Worm (Caenorhabditis elegans) whole organism, L1 larva: ENCODE measurements around the gene T04F8.8.

Experiments used
- C34B4.2 ChIP-seq: sonication (generic microtip); optimal IDR thresholded peaks from 2 replicates; lab custom pipeline; 2017; ENCODE audit warnings: mild to moderate bottlenecking, missing genetic modification characterization, missing compliant biosample characterization
- alr-1 ChIP-seq: fragments of 200-800 bp; sonication (Bioruptor generic); optimal IDR thresholded peaks from 2 replicates; lab custom pipeline; 2018; ENCODE audit warnings: borderline replicate concordance, mild to moderate bottlenecking, missing genetic modification characterization, missing compliant biosample characterization
- aly-2 ChIP-seq: fragments of 150-350 bp; optimal IDR thresholded peaks from 2 replicates; lab custom pipeline; 2014; ENCODE audit warnings: missing biosample characterization, missing genetic modification characterization
- ama-1 ChIP-seq: fragments of 150-350 bp; optimal IDR thresholded peaks from 2 replicates; lab custom pipeline; 2014
- ceh-88 ChIP-seq: fragments of 200-800 bp; sonication (Bioruptor generic); IDR thresholded peaks from 2 replicates; pipeline ENCODE4 v1.3.6; 2022; ENCODE audit warnings: missing genetic modification characterization, missing compliant biosample characterization
- ceh-90 ChIP-seq: sonication (generic microtip); optimal IDR thresholded peaks from 2 replicates; lab custom pipeline; 2016; ENCODE audit warnings: missing genetic modification characterization, missing compliant biosample characterization
- dpl-1 ChIP-seq, 3 experiments: fragments of 150-350 bp in 2 of 3; sonication (generic microtip) in 1 of 3; optimal IDR thresholded peaks; 2 replicates each; lab custom pipeline; 2014 to 2017; ENCODE audit warnings: missing biosample characterization in 3 of 3, missing genetic modification characterization in 3 of 3, missing genetic modification reagents in 3 of 3
- dsc-1 ChIP-seq: sonication (generic microtip); optimal IDR thresholded peaks from 2 replicates; lab custom pipeline; 2016; ENCODE audit warnings: mild to moderate bottlenecking, missing genetic modification characterization, missing compliant biosample characterization
- efl-1 ChIP-seq, 4 experiments: fragments of 150-350 bp; optimal IDR thresholded peaks in 3 of 4; peaks in 1 of 4; 1 replicate in 1 of 4; 2 replicates in 3 of 4; lab custom pipeline; 2014; ENCODE audit warnings: missing biosample characterization in 2 of 4, missing genetic modification characterization in 2 of 4, missing genetic modification reagents in 2 of 4
- egl-13 ChIP-seq: sonication (generic microtip); optimal IDR thresholded peaks from 2 replicates; lab custom pipeline; 2016; ENCODE audit warnings: missing genotype, missing genetic modification reagents, missing genetic modification characterization, missing compliant biosample characterization
- fkh-10 ChIP-seq: sonication (generic microtip); optimal IDR thresholded peaks from 2 replicates; lab custom pipeline; 2017; ENCODE audit warnings: missing biosample characterization, missing genetic modification reagents, missing genetic modification characterization
- fos-1 ChIP-seq: fragments of 150-350 bp; optimal IDR thresholded peaks from 2 replicates; lab custom pipeline; 2014; ENCODE audit warnings: missing biosample characterization, missing genetic modification characterization
- irx-1 ChIP-seq: sonication (generic microtip); optimal IDR thresholded peaks from 2 replicates; lab custom pipeline; 2016; ENCODE audit warnings: missing genetic modification characterization, missing compliant biosample characterization
- lin-14 ChIP-seq: fragments of 200-800 bp; sonication (Bioruptor generic); optimal IDR thresholded peaks from 2 replicates; lab custom pipeline; 2018; ENCODE audit warnings: mild to moderate bottlenecking, missing genetic modification characterization, moderate library complexity, missing compliant biosample characterization
- lin-35 ChIP-seq, 2 experiments: fragments of 150-350 bp; optimal IDR thresholded peaks; 2 replicates each; lab custom pipeline; 2014; ENCODE audit warnings: missing biosample characterization in 2 of 2, missing genetic modification characterization in 2 of 2, missing genetic modification reagents in 2 of 2
- lin-39 ChIP-seq: fragments of 150-350 bp; optimal IDR thresholded peaks from 2 replicates; lab custom pipeline; 2014; ENCODE audit warnings: missing biosample characterization, missing genetic modification reagents, missing genetic modification characterization
- mab-9 ChIP-seq: fragments of 200-800 bp; sonication (Bioruptor generic); IDR thresholded peaks from 2 replicates; pipeline ENCODE4 v1.3.6; 2022; ENCODE audit warnings: missing genetic modification reagents, missing genetic modification characterization, missing compliant biosample characterization
- mdl-1 ChIP-seq, 2 experiments: fragments of 150-350 bp; optimal IDR thresholded peaks; 2 replicates each; lab custom pipeline; 2014 to 2017; ENCODE audit warnings: missing biosample characterization in 2 of 2, missing genetic modification characterization in 2 of 2, inconsistent platforms in 1 of 2
- mef-2 ChIP-seq: fragments of 150-350 bp; optimal IDR thresholded peaks from 2 replicates; lab custom pipeline; 2014; ENCODE audit warnings: missing biosample characterization, missing genetic modification characterization
- nhr-12 ChIP-seq: sonication (generic microtip); optimal IDR thresholded peaks from 2 replicates; lab custom pipeline; 2017; ENCODE audit warnings: missing biosample characterization, missing genetic modification characterization
- nhr-19 ChIP-seq: fragments of 200-800 bp; sonication (Bioruptor generic); conservative IDR thresholded peaks from 2 replicates; pipeline ENCODE4 v1.3.6; 2022; ENCODE audit warnings: missing genetic modification characterization, missing compliant biosample characterization
- nhr-20 ChIP-seq: sonication (generic microtip); optimal IDR thresholded peaks from 2 replicates; lab custom pipeline; 2016; ENCODE audit warnings: mild to moderate bottlenecking, missing genetic modification characterization, missing compliant biosample characterization
- nhr-237 ChIP-seq: fragments of 150-350 bp; optimal IDR thresholded peaks from 2 replicates; lab custom pipeline; 2014; ENCODE audit warnings: missing biosample characterization, missing genetic modification characterization
- nhr-76 ChIP-seq: sonication (generic microtip); optimal IDR thresholded peaks from 2 replicates; lab custom pipeline; 2017; ENCODE audit warnings: missing biosample characterization, missing genetic modification characterization
- nhr-77 ChIP-seq: fragments of 150-350 bp; optimal IDR thresholded peaks from 2 replicates; lab custom pipeline; 2014; ENCODE audit warnings: missing biosample characterization, missing genetic modification characterization
- pax-3 ChIP-seq: fragments of 200-800 bp; sonication (Bioruptor generic); optimal IDR thresholded peaks from 2 replicates; lab custom pipeline; 2018; ENCODE audit warnings: mild to moderate bottlenecking, missing genetic modification characterization, moderate library complexity, missing compliant biosample characterization
- snpc-4 ChIP-seq: fragments of 150-350 bp; optimal IDR thresholded peaks from 2 replicates; lab custom pipeline; 2014; ENCODE audit warnings: missing biosample characterization, missing genetic modification characterization
- snu-23 ChIP-seq: sonication (generic microtip); optimal IDR thresholded peaks from 2 replicates; lab custom pipeline; 2016; ENCODE audit warnings: missing genetic modification characterization, missing compliant biosample characterization
- sox-4 ChIP-seq: sonication (generic microtip); optimal IDR thresholded peaks from 2 replicates; lab custom pipeline; 2016; ENCODE audit warnings: missing genetic modification characterization, missing compliant biosample characterization
- sptf-1 ChIP-seq: fragments of 150-350 bp; optimal IDR thresholded peaks from 2 replicates; lab custom pipeline; 2014; ENCODE audit warnings: missing biosample characterization, missing genetic modification characterization
- sup-37 ChIP-seq: fragments of 200-800 bp; sonication (Bioruptor generic); optimal IDR thresholded peaks from 2 replicates; lab custom pipeline; 2018; ENCODE audit warnings: mild to moderate bottlenecking, missing genetic modification characterization, missing compliant biosample characterization
- swsn-7 ChIP-seq: sonication (generic microtip); optimal IDR thresholded peaks from 2 replicates; lab custom pipeline; 2016; ENCODE audit warnings: missing genetic modification characterization, missing compliant biosample characterization
- tbx-2 ChIP-seq: sonication (generic microtip); optimal IDR thresholded peaks from 2 replicates; lab custom pipeline; 2016; ENCODE audit warnings: missing genetic modification characterization, missing compliant biosample characterization
- tlp-1 ChIP-seq: fragments of 150-350 bp; optimal IDR thresholded peaks from 2 replicates; lab custom pipeline; 2014; ENCODE audit warnings: missing biosample characterization, missing genetic modification characterization
- unc-130 ChIP-seq: fragments of 150-350 bp; optimal IDR thresholded peaks from 2 replicates; lab custom pipeline; 2017; ENCODE audit warnings: missing biosample characterization, missing genetic modification characterization, inconsistent platforms
- unc-86 ChIP-seq: sonication (generic microtip); optimal IDR thresholded peaks from 2 replicates; lab custom pipeline; 2016; ENCODE audit warnings: missing genetic modification characterization, missing compliant biosample characterization
- vab-15 ChIP-seq: sonication (generic microtip); optimal IDR thresholded peaks from 2 replicates; lab custom pipeline; 2017; ENCODE audit warnings: missing genotype, mild to moderate bottlenecking, missing genetic modification characterization, missing compliant biosample characterization
- xbp-1 ChIP-seq: sonication (generic microtip); optimal IDR thresholded peaks from 2 replicates; lab custom pipeline; 2016; ENCODE audit warnings: missing genetic modification characterization, missing compliant biosample characterization
- zag-1 ChIP-seq: fragments of 150-350 bp; optimal IDR thresholded peaks from 2 replicates; lab custom pipeline; 2014; ENCODE audit warnings: missing biosample characterization, missing genetic modification characterization
- zip-4 ChIP-seq: fragments of 200-800 bp; sonication (Bioruptor generic); optimal IDR thresholded peaks from 2 replicates; lab custom pipeline; 2018; ENCODE audit warnings: mild to moderate bottlenecking, missing genetic modification characterization, moderate library complexity, missing compliant biosample characterization
- ztf-11 ChIP-seq, 2 experiments: sonication (generic microtip); optimal IDR thresholded peaks; 2 replicates each; lab custom pipeline; 2016 to 2017; ENCODE audit warnings: missing genetic modification characterization in 2 of 2, missing biosample characterization in 1 of 2, missing compliant biosample characterization in 1 of 2

Gene T04F8.8

DNA sequence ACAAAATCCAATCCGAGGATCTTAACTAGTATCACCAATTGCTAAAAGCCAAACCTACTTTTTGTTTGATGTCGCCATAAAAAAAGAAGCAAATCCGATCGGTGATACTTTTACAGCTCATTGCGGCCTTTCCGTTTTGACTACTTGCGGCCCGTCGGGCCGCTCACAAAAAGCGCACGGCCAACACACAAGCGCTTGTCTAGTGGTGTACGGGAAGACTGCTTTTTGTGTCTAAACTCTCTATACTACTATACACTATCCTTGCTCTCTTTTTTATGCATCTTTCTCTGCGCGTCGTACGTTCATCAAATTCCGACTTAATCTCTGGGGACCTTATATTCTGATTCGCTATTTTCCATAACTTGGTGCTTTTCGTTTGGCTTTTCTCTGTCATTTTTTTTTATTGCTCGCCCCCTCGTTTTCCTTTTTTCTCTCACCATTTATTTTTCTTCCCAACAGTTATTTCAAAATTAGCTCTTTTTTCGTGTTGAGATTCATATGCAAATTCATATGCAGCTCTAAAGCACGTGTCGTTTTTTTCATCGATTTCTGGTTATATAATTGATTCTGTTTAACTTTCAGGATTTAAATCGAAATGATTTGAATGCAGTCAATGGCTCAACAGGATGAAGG lies 19.4 kb downstream of the T04F8.8 start, which contains the start of gene noca-2 (continued):
- TF ChIP-seq pax-3 (tag; lab: Kevin White, UChicago) = no peak
- TF ChIP-seq mef-2 (tag; lab: Kevin White, UChicago) = no peak
- TF ChIP-seq mdl-1 (tag; optimal IDR thresholded peaks at IDR 0.05; lab: Kevin White, UChicago) = no peak
- no peak for TF ChIP-seq fkh-10 (GFP tag; lab: Kevin White, UChicago)
- TF ChIP-seq swsn-7 = peak; percentile 26
- TF ChIP-seq aly-2 (tag; lab: Kevin White, UChicago) = no peak
- TF ChIP-seq nhr-20 (tag; lab: Kevin White, UChicago) = peak; percentile 13
- peak; percentile 11 for TF ChIP-seq unc-86 (tag; lab: Kevin White, UChicago)
- 0 out of 2 replicates have a peak, but pooled peaks have one; percentile 35 for TF ChIP-seq mab-9 (GFP tag; lab: Robert Waterston, UW)
- TF ChIP-seq, all 84 proteins: peak for 18

DNA sequence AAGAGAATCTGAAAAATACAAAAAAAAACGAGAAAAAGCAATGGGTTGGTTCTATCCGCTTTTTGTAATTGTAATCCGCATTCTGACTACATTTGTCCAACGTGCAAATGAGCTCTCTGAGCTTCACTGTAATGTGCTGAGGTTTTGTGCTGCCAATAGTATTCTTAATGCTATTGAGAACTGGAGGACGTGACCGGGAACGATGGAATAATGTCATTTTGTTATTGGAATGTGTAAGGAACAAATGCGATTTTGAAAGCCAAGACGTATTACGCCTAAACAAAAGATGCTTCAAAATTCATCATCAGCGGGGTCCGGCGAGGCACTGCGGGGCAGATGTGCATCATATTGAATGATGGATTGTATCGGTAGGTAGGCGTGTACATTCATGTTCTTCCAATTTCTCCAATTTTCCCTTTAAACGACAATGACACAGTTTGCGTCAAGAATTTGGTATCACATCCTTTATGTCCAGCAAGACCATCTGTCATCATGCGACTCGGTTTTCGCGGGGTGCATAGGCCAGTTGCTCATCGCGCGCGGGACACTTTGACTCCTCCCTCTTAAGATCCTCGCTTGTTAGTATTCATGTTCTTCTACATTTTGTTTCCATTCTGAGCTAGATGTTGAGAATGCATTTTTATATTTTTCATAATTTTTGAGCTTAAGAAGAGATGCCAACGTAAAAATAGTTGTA lies 25.9 kb downstream of the T04F8.8 start:
- TF ChIP-seq unc-130 = no peak
- TF ChIP-seq fkh-10 (GFP tag; lab: Kevin White, UChicago) = no peak
- TF ChIP-seq snpc-4 (tag; lab: Kevin White, UChicago) = no peak
- no peak for TF ChIP-seq pax-3 (tag; lab: Kevin White, UChicago)
- no peak for TF ChIP-seq mab-9 (GFP tag; lab: Robert Waterston, UW)
- TF ChIP-seq alr-1 (tag; lab: Kevin White, UChicago) = no peak
- TF ChIP-seq swsn-7 = no peak
- TF ChIP-seq ama-1 = no peak
- peak in 1 of 2 experiments; percentile 37 for TF ChIP-seq ztf-11 (tag; optimal IDR thresholded peaks at IDR 0.05; lab: Kevin White, UChicago)
- no peak for TF ChIP-seq fos-1
- TF ChIP-seq tbx-2 = peak; percentile 3
- no peak for TF ChIP-seq lin-35 (GFP tag; optimal IDR thresholded peaks at IDR 0.05; lab: Kevin White, UChicago)
- TF ChIP-seq nhr-19 (GFP tag; lab: Robert Waterston, UW) = no peak
- no peak for TF ChIP-seq C34B4.2

DNA sequence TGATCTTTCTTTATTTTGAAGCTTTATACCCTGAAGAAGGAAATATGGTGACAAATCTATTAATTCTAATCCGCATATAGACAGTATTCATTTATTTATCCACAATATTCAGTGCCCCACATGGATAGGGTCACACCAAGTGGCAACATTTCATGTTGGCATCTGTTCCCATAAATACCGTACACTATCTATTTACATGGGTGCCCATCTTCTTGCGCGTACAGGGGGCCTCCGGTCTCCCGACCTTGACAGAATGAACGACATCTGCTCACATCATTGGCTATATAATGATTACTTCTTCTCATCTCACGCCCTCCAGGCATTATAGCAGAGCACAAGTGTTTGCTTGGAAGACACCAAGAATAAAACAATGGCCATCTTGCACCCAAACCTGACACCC lies 28.3 kb downstream of the T04F8.8 start:
- TF ChIP-seq nhr-237 (tag; lab: Kevin White, UChicago) = no peak
- no peak for TF ChIP-seq xbp-1 (tag; lab: Kevin White, UChicago)
- TF ChIP-seq ztf-11 (tag; optimal IDR thresholded peaks at IDR 0.05; lab: Kevin White, UChicago) = peak in 1 of 2 experiments; percentile 65
- TF ChIP-seq swsn-7 = no peak
- TF ChIP-seq sup-37 (GFP tag; lab: Kevin White, UChicago) = no peak
- peak; percentile 6 for TF ChIP-seq tbx-2
- TF ChIP-seq zag-1 (tag; lab: Kevin White, UChicago) = no peak
- TF ChIP-seq tlp-1 (tag; lab: Kevin White, UChicago) = no peak
- TF ChIP-seq ceh-90 (tag; lab: Kevin White, UChicago) = no peak
- TF ChIP-seq mef-2 (tag; lab: Kevin White, UChicago) = no peak

DNA sequence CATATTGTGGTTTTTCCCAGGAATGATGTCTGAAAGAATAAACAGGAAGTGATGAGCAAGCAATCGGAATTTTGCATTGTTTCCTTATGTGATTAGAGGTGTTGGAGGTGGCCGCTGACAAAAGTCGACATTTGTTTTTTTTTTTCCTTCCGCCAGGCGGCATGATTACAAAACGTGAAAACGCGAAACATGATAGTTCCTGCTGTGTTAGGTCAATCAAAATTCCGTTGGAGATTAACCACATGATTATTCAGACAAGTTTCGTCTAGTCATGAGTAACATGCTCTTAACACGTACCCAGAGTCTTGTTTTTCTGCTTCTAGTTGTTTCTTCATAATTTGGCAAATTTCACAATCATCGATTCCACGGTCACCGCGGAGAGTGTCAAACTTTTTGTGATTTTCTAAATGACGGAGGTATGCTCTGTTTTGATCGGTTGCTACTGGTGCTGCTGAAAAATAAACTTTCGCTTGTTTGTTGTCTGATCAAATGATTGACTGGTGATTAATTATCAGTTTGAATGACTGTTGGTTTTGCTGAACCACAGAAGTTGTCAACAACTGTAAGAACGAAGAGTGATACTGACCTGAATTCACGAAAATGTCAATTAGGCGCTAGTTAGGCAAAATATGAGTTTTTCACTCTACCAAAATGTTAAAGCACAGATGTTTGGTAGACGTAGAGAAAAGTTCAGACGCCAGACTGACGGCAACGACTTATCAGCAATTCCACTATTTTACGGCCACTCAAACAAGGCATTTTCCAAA lies 32.1 kb downstream of the T04F8.8 start:
- no peak for TF ChIP-seq ceh-90 (tag; lab: Kevin White, UChicago)
- no peak for TF ChIP-seq unc-130
- TF ChIP-seq dsc-1 (tag; lab: Kevin White, UChicago) = no peak
- TF ChIP-seq nhr-77 = no peak
- TF ChIP-seq irx-1 (tag; lab: Kevin White, UChicago) = no peak
- no peak for TF ChIP-seq lin-14 (GFP tag; lab: Kevin White, UChicago)
- no peak for TF ChIP-seq lin-39 (tag; lab: Kevin White, UChicago)
- TF ChIP-seq nhr-12 = no peak
- no peak for TF ChIP-seq zip-4 (GFP tag; lab: Kevin White, UChicago)
- TF ChIP-seq vab-15 (tag; lab: Kevin White, UChicago) = no peak
- no peak for TF ChIP-seq egl-13
- no peak for TF ChIP-seq efl-1 (optimal IDR thresholded peaks at IDR 0.05; lab: Kevin White, UChicago)
- no peak for TF ChIP-seq efl-1 (GFP tag; optimal IDR thresholded peaks at IDR 0.05 in 1 of 2; lab: Kevin White, UChicago)
- TF ChIP-seq alr-1 (tag; lab: Kevin White, UChicago) = no peak
- TF ChIP-seq sox-4 (tag; lab: Kevin White, UChicago) = no peak
- no peak for TF ChIP-seq sup-37 (GFP tag; lab: Kevin White, UChicago)
- TF ChIP-seq nhr-76 (tag; lab: Kevin White, UChicago) = no peak
- TF ChIP-seq sptf-1 (tag; lab: Kevin White, UChicago) = no peak
- TF ChIP-seq dpl-1 (GFP tag; optimal IDR thresholded peaks at IDR 0.05; lab: Kevin White, UChicago) = no peak
- no peak for TF ChIP-seq snu-23 (GFP tag; lab: Kevin White, UChicago)
- TF ChIP-seq ceh-88 = no peak
- TF ChIP-seq, all 84 proteins: peak for 0
